Worm (Caenorhabditis elegans) whole organism, mixed stage, embryonic: ENCODE measurements around the gene C18G1.8.

Experiments
- elt-3 ChIP-seq: fragments of 150-350 bp; optimal IDR thresholded peaks from 2 replicates; lab custom pipeline; 2014; ENCODE audit warnings: missing biosample characterization, missing genetic modification characterization
- lin-13 ChIP-seq: fragments of 150-350 bp; optimal IDR thresholded peaks from 2 replicates; lab custom pipeline; 2014; ENCODE audit warnings: missing biosample characterization, missing genetic modification characterization
- lsy-2 ChIP-seq: fragments of 150-350 bp; optimal IDR thresholded peaks from 2 replicates; lab custom pipeline; 2014; ENCODE audit warnings: missing biosample characterization, missing genetic modification characterization
- nhr-237 ChIP-seq: fragments of 150-350 bp; optimal IDR thresholded peaks from 2 replicates; lab custom pipeline; 2014; ENCODE audit warnings: missing biosample characterization, missing genetic modification characterization
- nhr-28 ChIP-seq: fragments of 150-350 bp; optimal IDR thresholded peaks from 2 replicates; lab custom pipeline; 2014; ENCODE audit warnings: missing biosample characterization, missing genetic modification characterization
- nhr-76 ChIP-seq: sonication (generic microtip); optimal IDR thresholded peaks from 2 replicates; lab custom pipeline; 2017; ENCODE audit warnings: missing biosample characterization, missing genetic modification characterization
- pha-4 ChIP-seq: fragments of 150-350 bp; optimal IDR thresholded peaks from 2 replicates; lab custom pipeline; 2018; ENCODE audit warnings: missing biosample characterization, missing genetic modification reagents, missing genetic modification characterization
- sem-2 ChIP-seq: fragments of 200-800 bp; sonication (Bioruptor generic); optimal IDR thresholded peaks from 2 replicates; lab custom pipeline; 2018; ENCODE audit warnings: mild to moderate bottlenecking, missing genetic modification characterization, missing compliant biosample characterization
- unc-62 ChIP-seq: fragments of 150-350 bp; optimal IDR thresholded peaks from 2 replicates; lab custom pipeline; 2014; ENCODE audit warnings: missing biosample characterization, missing genetic modification reagents, missing genetic modification characterization
- ztf-11 ChIP-seq: fragments of 150-350 bp; optimal IDR thresholded peaks from 2 replicates; lab custom pipeline; 2014; ENCODE audit warnings: missing biosample characterization, missing genetic modification characterization

DNA sequence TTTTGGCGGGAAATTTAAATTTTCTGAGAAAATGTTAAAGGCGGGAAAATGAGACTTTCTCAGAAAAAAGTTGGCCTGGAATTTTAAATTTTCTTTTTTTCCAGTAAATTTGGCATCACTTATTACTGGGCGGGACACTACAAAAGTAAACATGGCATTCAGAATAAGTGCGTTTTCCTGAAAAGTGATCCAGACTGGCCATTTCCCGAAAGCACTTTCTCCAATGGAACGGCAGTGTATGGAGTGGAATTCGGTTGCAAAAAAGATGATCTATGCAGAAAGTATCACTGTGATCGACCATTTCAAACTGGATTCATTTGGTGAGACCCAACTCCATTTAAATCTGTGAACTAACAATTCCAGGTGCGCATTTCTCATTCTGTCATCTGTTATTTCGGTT, 21.4 kb upstream of the C18G1.8 start:
- TF ChIP-seq unc-62 (GFP tag; lab: Kevin White, UChicago) (no peak), lin-13 (tag; lab: Kevin White, UChicago) (no peak), nhr-76 (no peak), ztf-11 (tag; lab: Kevin White, UChicago) (no peak), elt-3 (tag; lab: Kevin White, UChicago) (no peak), nhr-28 (no peak), lsy-2 (no peak), sem-2 (GFP tag; lab: Kevin White, UChicago) (no peak), pha-4 (no peak), nhr-237 (tag; lab: Kevin White, UChicago) (no peak)
